Worm (Caenorhabditis elegans): ENCODE measurements around the gene srt-15.

Gene srt-15

ce11 chrV:3017930-3018329 lies 44.0 kb downstream of the srt-15 start:
- no peak for TF ChIP-seq lin-35 (GFP tag; optimal IDR thresholded peaks at IDR 0.05)
- peak; percentile 67 for TF ChIP-seq zfh-2 (GFP tag; conservative IDR thresholded peaks at IDR 0.05)
- no peak for TF ChIP-seq B0261.1 (tag; optimal IDR thresholded peaks at IDR 0.05)
- no peak for TF ChIP-seq chd-7 (tag; optimal IDR thresholded peaks at IDR 0.05)
- no peak for TF ChIP-seq cebp-1 (GFP tag; IDR thresholded peaks at IDR 0.05)
- TF ChIP-seq cebp-1 (tag; optimal IDR thresholded peaks at IDR 0.05): no peak
- no peak for TF ChIP-seq egl-18 (GFP tag; IDR thresholded peaks at IDR 0.05)
- no peak for TF ChIP-seq K12H6.12 (tag; optimal IDR thresholded peaks at IDR 0.05)
- no peak for TF ChIP-seq Y56A3A.18 (GFP tag; IDR thresholded peaks at IDR 0.05)
- TF ChIP-seq cebp-2 (GFP tag; IDR thresholded peaks at IDR 0.05): no peak

ce11 chrV:3014185-3014584 lies 47.8 kb downstream of the srt-15 start, which contains the start of gene K12D9.1:
Gene K12D9.1 (plus strand): TSS chrV:3014485.
- TF ChIP-seq tbx-9 (tag; optimal IDR thresholded peaks at IDR 0.05; ENCODE audit: borderline replicate concordance) (no peak), nhr-80 (tag; optimal IDR thresholded peaks at IDR 0.05) (no peak), ets-4 (GFP tag; optimal IDR thresholded peaks at IDR 0.05) (no peak), egl-18 (GFP tag; IDR thresholded peaks at IDR 0.05) (no peak), lin-54 (GFP tag; optimal IDR thresholded peaks at IDR 0.05) (no peak), repo-1 (tag; optimal IDR thresholded peaks at IDR 0.05) (no peak), dox-1 (GFP tag; IDR thresholded peaks at IDR 0.05) (no peak), mel-28 (tag; optimal IDR thresholded peaks at IDR 0.05; ENCODE audit: borderline replicate concordance) (no peak), nfya-1 (tag; optimal IDR thresholded peaks at IDR 0.05; ENCODE audit: borderline replicate concordance, insufficient read depth) (no peak), hrde-1 (tag; optimal IDR thresholded peaks at IDR 0.05; ENCODE audit: borderline replicate concordance) (no peak), ekl-4 (GFP tag; IDR thresholded peaks at IDR 0.05) (no peak), Y53F4B.3 (GFP tag; IDR thresholded peaks at IDR 0.05) (no peak), ztf-22 (GFP tag; optimal IDR thresholded peaks at IDR 0.05) (no peak), B0035.1 (tag; optimal IDR thresholded peaks at IDR 0.05) (no peak), C17E4.6 (GFP tag; IDR thresholded peaks at IDR 0.05) (no peak), B0261.1 (tag; optimal IDR thresholded peaks at IDR 0.05) (no peak), athp-1 (tag; optimal IDR thresholded peaks at IDR 0.05) (no peak), lin-26 (GFP tag; IDR thresholded peaks at IDR 0.05) (no peak), ceh-27 (GFP tag; optimal IDR thresholded peaks at IDR 0.05) (no peak), F57A8.1 (GFP tag; optimal IDR thresholded peaks at IDR 0.05) (no peak)

- no peak for TF ChIP-seq Y56A3A.18 (GFP tag; IDR thresholded peaks at IDR 0.05)
- TF ChIP-seq ztf-26 (tag; optimal IDR thresholded peaks at IDR 0.05): no peak
- no peak for TF ChIP-seq D2030.7 (GFP tag; IDR thresholded peaks at IDR 0.05)
- TF ChIP-seq madf-8 (GFP tag; conservative IDR thresholded peaks at IDR 0.05): no peak
- no peak for TF ChIP-seq K11D2.4 (GFP tag; IDR thresholded peaks at IDR 0.05)
Observed at ce11 chrV:3011394-3011793, 50.6 kb downstream of the srt-15 start, which contains the start of gene srw-135. Gene srw-135 (minus strand): TSS chrV:3011494.

ce11 chrV:3010468-3010867 lies 51.5 kb downstream of the srt-15 start, which contains the start of gene srw-136:
Gene srw-136 (minus strand): TSS chrV:3010568.
- no peak for TF ChIP-seq aptf-3 (GFP tag; IDR thresholded peaks at IDR 0.05)
- no peak for TF ChIP-seq lin-54 (GFP tag; optimal IDR thresholded peaks at IDR 0.05)
- no peak for TF ChIP-seq ztf-6 (GFP tag; IDR thresholded peaks at IDR 0.05)
- no peak for TF ChIP-seq snpc-3.4 (tag; optimal IDR thresholded peaks at IDR 0.05)
- no peak for TF ChIP-seq somi-1 (GFP tag; optimal IDR thresholded peaks at IDR 0.05)
- no peak for TF ChIP-seq B0035.1 (tag; optimal IDR thresholded peaks at IDR 0.05)
- TF ChIP-seq snpc-1.3 (tag; optimal IDR thresholded peaks at IDR 0.05; ENCODE audit: insufficient read depth): no peak
- TF ChIP-seq mes-4 (tag; optimal IDR thresholded peaks at IDR 0.05): no peak
- TF ChIP-seq snpc-4 (GFP tag; optimal IDR thresholded peaks at IDR 0.05): no peak
- no peak for TF ChIP-seq snpc-4 (tag; optimal IDR thresholded peaks at IDR 0.05)
- TF ChIP-seq ceh-58 (GFP tag; IDR thresholded peaks at IDR 0.05): no peak
- no peak for TF ChIP-seq F52B5.7 (tag; optimal IDR thresholded peaks at IDR 0.05)
- no peak for TF ChIP-seq Y95B8A.8 (GFP tag; IDR thresholded peaks at IDR 0.05)
